Worm (Caenorhabditis elegans) whole organism, L2 larva: ENCODE measurements around the gene F14F9.3.

Experiments used
- ZK546.5 ChIP-seq: sonication (generic microtip); optimal IDR thresholded peaks from 2 replicates; lab custom pipeline; 2017; ENCODE audit warnings: missing biosample characterization, missing genetic modification characterization
- crh-2 ChIP-seq: sonication (generic microtip); optimal IDR thresholded peaks from 2 replicates; lab custom pipeline; 2017; ENCODE audit warnings: missing biosample characterization, missing genetic modification characterization
- lin-39 ChIP-seq: fragments of 150-350 bp; optimal IDR thresholded peaks from 2 replicates; lab custom pipeline; 2014; ENCODE audit warnings: missing biosample characterization, missing genetic modification reagents, missing genetic modification characterization
- nhr-12 ChIP-seq: fragments of 150-350 bp; optimal IDR thresholded peaks from 2 replicates; lab custom pipeline; 2014; ENCODE audit warnings: missing biosample characterization, missing genetic modification characterization
- nhr-23 ChIP-seq: fragments of 150-350 bp; optimal IDR thresholded peaks from 2 replicates; lab custom pipeline; 2014; ENCODE audit warnings: missing biosample characterization, missing genetic modification reagents, missing genetic modification characterization
- nhr-25 ChIP-seq: fragments of 150-350 bp; sonication (generic microtip); optimal IDR thresholded peaks from 3 replicates; lab custom pipeline; 2014; ENCODE audit warnings: missing biosample characterization, missing genetic modification characterization
- nhr-77 ChIP-seq: fragments of 150-350 bp; optimal IDR thresholded peaks from 2 replicates; lab custom pipeline; 2014; ENCODE audit warnings: missing biosample characterization, missing genetic modification characterization
- skn-1 ChIP-seq: sonication (generic microtip); optimal IDR thresholded peaks from 2 replicates; lab custom pipeline; 2017; ENCODE audit warnings: missing biosample characterization, missing genetic modification characterization
- snpc-4 ChIP-seq: fragments of 150-350 bp; optimal IDR thresholded peaks from 2 replicates; lab custom pipeline; 2014; ENCODE audit warnings: missing biosample characterization, missing genetic modification characterization
- unc-62 ChIP-seq: fragments of 150-350 bp; optimal IDR thresholded peaks from 2 replicates; lab custom pipeline; 2014; ENCODE audit warnings: missing biosample characterization, missing genetic modification reagents, missing genetic modification characterization
- ztf-11 ChIP-seq: sonication (generic microtip); optimal IDR thresholded peaks from 2 replicates; lab custom pipeline; 2017; ENCODE audit warnings: missing biosample characterization, missing genetic modification characterization

- TF ChIP-seq skn-1 (tag; lab: Kevin White, UChicago) (no peak), nhr-77 (tag; lab: Kevin White, UChicago) (no peak), nhr-12 (tag; lab: Kevin White, UChicago) (no peak), unc-62 (GFP tag; lab: Kevin White, UChicago) (no peak), lin-39 (tag; lab: Kevin White, UChicago) (no peak), ZK546.5 (no peak), snpc-4 (tag; lab: Kevin White, UChicago) (no peak), ztf-11 (tag; lab: Kevin White, UChicago) (no peak), nhr-25 (tag; lab: Kevin White, UChicago) (no peak), nhr-23 (tag; lab: Kevin White, UChicago) (no peak), crh-2 (no peak)
These were observed 18.3 kb upstream of the F14F9.3 start, which contains the start of gene sid-1 for ce11 chrV:5119679-5120078.
